Worm (Caenorhabditis elegans) whole organism, L2 larva: ENCODE results near the gene C23H3.5.

Experiments used
- alr-1 ChIP-seq: fragments of 150-350 bp; optimal IDR thresholded peaks from 2 replicates; lab custom pipeline; 2014; ENCODE audit warnings: missing biosample characterization, missing genetic modification characterization
- ama-1 ChIP-seq: fragments of 150-350 bp; optimal IDR thresholded peaks from 2 replicates; lab custom pipeline; 2018; ENCODE audit warnings: inconsistent platforms
- blmp-1 ChIP-seq: sonication (generic microtip); optimal IDR thresholded peaks from 2 replicates; lab custom pipeline; 2017; ENCODE audit warnings: missing genetic modification characterization, mild to moderate bottlenecking, missing compliant biosample characterization, antibody characterized with exemption, moderate library complexity; ENCODE audit not compliant: insufficient read depth
- nhr-21 ChIP-seq: fragments of 150-350 bp; optimal IDR thresholded peaks from 2 replicates; lab custom pipeline; 2014; ENCODE audit warnings: missing biosample characterization, missing genetic modification characterization
- unc-62 ChIP-seq: fragments of 150-350 bp; optimal IDR thresholded peaks from 2 replicates; lab custom pipeline; 2014; ENCODE audit warnings: missing biosample characterization, missing genetic modification reagents, missing genetic modification characterization
- zag-1 ChIP-seq: fragments of 150-350 bp; optimal IDR thresholded peaks from 2 replicates; lab custom pipeline; 2014; ENCODE audit warnings: missing biosample characterization, missing genetic modification characterization

ce11 chrII:86794-87193 is 39.4 kb downstream of the C23H3.5 start:
- no peak for TF ChIP-seq ama-1 (lab: Kevin White, UChicago)
- TF ChIP-seq unc-62 (GFP tag; lab: Kevin White, UChicago), result no peak
- no peak for TF ChIP-seq nhr-21
- no peak for TF ChIP-seq alr-1 (tag; lab: Kevin White, UChicago)
- no peak for TF ChIP-seq blmp-1 (tag; lab: Kevin White, UChicago)
- no peak for TF ChIP-seq zag-1
